Worm (Caenorhabditis elegans) whole organism, L2 larva: ENCODE results near the gene cut-6.

Experiments
- F13H6.1 ChIP-seq: sonication (generic microtip); optimal IDR thresholded peaks from 2 replicates; lab custom pipeline; 2016; ENCODE audit warnings: missing genetic modification characterization, missing compliant biosample characterization
- alr-1 ChIP-seq: fragments of 150-350 bp; optimal IDR thresholded peaks from 2 replicates; lab custom pipeline; 2014; ENCODE audit warnings: missing biosample characterization, missing genetic modification characterization
- ama-1 ChIP-seq: fragments of 150-350 bp; optimal IDR thresholded peaks from 2 replicates; lab custom pipeline; 2018; ENCODE audit warnings: inconsistent platforms
- ceh-82 ChIP-seq: fragments of 150-350 bp; optimal IDR thresholded peaks from 2 replicates; lab custom pipeline; 2014; ENCODE audit warnings: missing biosample characterization, missing genetic modification characterization
- dmd-4 ChIP-seq: sonication (generic microtip); optimal IDR thresholded peaks from 2 replicates; lab custom pipeline; 2017; ENCODE audit warnings: missing biosample characterization, missing genetic modification characterization
- elt-3 ChIP-seq: sonication (generic microtip); optimal IDR thresholded peaks from 2 replicates; lab custom pipeline; 2017; ENCODE audit warnings: missing biosample characterization, missing genetic modification characterization
- lin-39 ChIP-seq: fragments of 150-350 bp; optimal IDR thresholded peaks from 2 replicates; lab custom pipeline; 2014; ENCODE audit warnings: missing biosample characterization, missing genetic modification reagents, missing genetic modification characterization
- lsy-2 ChIP-seq, 2 experiments: fragments of 150-350 bp in 1 of 2; sonication (generic microtip) in 1 of 2; optimal IDR thresholded peaks; 2 replicates each; lab custom pipeline; 2014 to 2017; ENCODE audit warnings: missing biosample characterization in 2 of 2, missing genetic modification characterization in 2 of 2
- mab-5 ChIP-seq: fragments of 150-350 bp; optimal IDR thresholded peaks from 2 replicates; lab custom pipeline; 2014; ENCODE audit warnings: missing biosample characterization, missing genetic modification characterization
- mdl-1 ChIP-seq, 2 experiments: fragments of 150-350 bp in 1 of 2; sonication (generic microtip) in 1 of 2; optimal IDR thresholded peaks; 2 replicates each; lab custom pipeline; 2017; ENCODE audit warnings: missing biosample characterization in 2 of 2, missing genetic modification characterization in 2 of 2
- nhr-237 ChIP-seq: fragments of 150-350 bp; optimal IDR thresholded peaks from 2 replicates; lab custom pipeline; 2014; ENCODE audit warnings: missing biosample characterization, missing genetic modification characterization
- skn-1 ChIP-seq: sonication (generic microtip); optimal IDR thresholded peaks from 2 replicates; lab custom pipeline; 2017; ENCODE audit warnings: missing biosample characterization, missing genetic modification characterization
- snpc-4 ChIP-seq: fragments of 150-350 bp; optimal IDR thresholded peaks from 2 replicates; lab custom pipeline; 2014; ENCODE audit warnings: missing biosample characterization, missing genetic modification characterization
- unc-39 ChIP-seq: fragments of 150-350 bp; optimal IDR thresholded peaks from 2 replicates; lab custom pipeline; 2014; ENCODE audit warnings: missing biosample characterization, missing genetic modification characterization

- no peak for TF ChIP-seq ceh-82
- TF ChIP-seq skn-1: no peak
- TF ChIP-seq F13H6.1 (tag; lab: Kevin White, UChicago): no peak
- no peak for TF ChIP-seq alr-1 (tag; lab: Kevin White, UChicago)
- no peak for TF ChIP-seq snpc-4 (tag; lab: Kevin White, UChicago)
- no peak for TF ChIP-seq lsy-2 (tag; optimal IDR thresholded peaks at IDR 0.05; lab: Kevin White, UChicago)
- no peak for TF ChIP-seq nhr-237 (tag; lab: Kevin White, UChicago)
- TF ChIP-seq dmd-4 (tag; lab: Kevin White, UChicago): no peak
- no peak for TF ChIP-seq elt-3 (tag; lab: Kevin White, UChicago)
- no peak for TF ChIP-seq mdl-1 (tag; optimal IDR thresholded peaks at IDR 0.05; lab: Kevin White, UChicago)
- no peak for TF ChIP-seq lin-39 (tag; lab: Kevin White, UChicago)
- no peak for TF ChIP-seq unc-39 (tag; lab: Kevin White, UChicago)
- TF ChIP-seq ama-1: no peak
- no peak for TF ChIP-seq mab-5
Measured at ce11 chrIII:10881462-10881861, 29.8 kb upstream of the cut-6 start, which contains the start of gene athp-1.
